Worm (Caenorhabditis elegans) whole organism, L4 larva: ENCODE data around the gene ver-4.

Source experiments
- F10B5.3 ChIP-seq: sonication (generic microtip); optimal IDR thresholded peaks from 2 replicates; lab custom pipeline; 2016; ENCODE audit warnings: mild to moderate bottlenecking, missing genetic modification characterization, missing compliant biosample characterization
- F26F4.8 ChIP-seq: fragments of 200-800 bp; sonication (Bioruptor generic); conservative IDR thresholded peaks from 2 replicates; pipeline ENCODE4 v1.3.6; 2022; ENCODE audit warnings: missing genetic modification characterization, missing compliant biosample characterization
- F49E8.2 ChIP-seq: sonication (generic microtip); optimal IDR thresholded peaks from 2 replicates; lab custom pipeline; 2016; ENCODE audit warnings: missing compliant biosample characterization, mild to moderate bottlenecking, missing genetic modification characterization, borderline replicate concordance
- T20F7.1 ChIP-seq: fragments of 200-800 bp; sonication (Bioruptor generic); optimal IDR thresholded peaks from 2 replicates; lab custom pipeline; 2018; ENCODE audit warnings: mild to moderate bottlenecking, missing genetic modification characterization, missing compliant biosample characterization
- Y105C5A.15 ChIP-seq: fragments of 200-800 bp; sonication (Bioruptor generic); IDR thresholded peaks from 2 replicates; pipeline ENCODE4 v1.3.6; 2022; ENCODE audit warnings: missing genetic modification characterization, missing compliant biosample characterization
- Y48G9A.11 ChIP-seq: fragments of 200-800 bp; sonication (Bioruptor generic); IDR thresholded peaks from 2 replicates; pipeline ENCODE4 v1.3.6; 2022; ENCODE audit warnings: missing genetic modification reagents, missing genetic modification characterization, missing compliant biosample characterization
- ZK337.2 ChIP-seq: fragments of 200-800 bp; sonication (Bioruptor generic); IDR thresholded peaks from 2 replicates; pipeline ENCODE4 v1.3.6; 2022; ENCODE audit warnings: missing genetic modification reagents, missing genetic modification characterization, missing compliant biosample characterization
- ZK546.5 ChIP-seq, 2 experiments: sonication (generic microtip); optimal IDR thresholded peaks; 2 replicates each; lab custom pipeline; 2017; ENCODE audit warnings: missing biosample characterization in 2 of 2, missing genetic modification characterization in 2 of 2
- aly-2 ChIP-seq: sonication (generic microtip); optimal IDR thresholded peaks from 2 replicates; lab custom pipeline; 2018; ENCODE audit warnings: missing biosample characterization, missing genetic modification characterization
- ceh-28 ChIP-seq: fragments of 150-350 bp; optimal IDR thresholded peaks from 2 replicates; lab custom pipeline; 2014; ENCODE audit warnings: missing biosample characterization, missing genetic modification reagents, missing genetic modification characterization
- ceh-32 ChIP-seq: sonication (generic microtip); optimal IDR thresholded peaks from 2 replicates; lab custom pipeline; 2016; ENCODE audit warnings: mild to moderate bottlenecking, missing genetic modification characterization, missing compliant biosample characterization; ENCODE audit not compliant: poor library complexity
- cey-2 ChIP-seq: sonication (generic microtip); optimal IDR thresholded peaks from 3 replicates; lab custom pipeline; 2017; ENCODE audit warnings: missing genetic modification characterization, mild to moderate bottlenecking, missing compliant biosample characterization, antibody characterized with exemption, borderline replicate concordance; ENCODE audit not compliant: insufficient read depth
- daf-12 ChIP-seq: fragments of 150-350 bp; optimal IDR thresholded peaks from 2 replicates; lab custom pipeline; 2014; ENCODE audit warnings: missing biosample characterization, missing genetic modification reagents, missing genetic modification characterization
- daf-16 ChIP-seq, 3 experiments: sonication (generic microtip); optimal IDR thresholded peaks; 2 replicates each; lab custom pipeline; 2016 to 2017; ENCODE audit warnings: missing genetic modification characterization in 3 of 3, missing genetic modification reagents in 3 of 3, mild to moderate bottlenecking in 2 of 3, missing compliant biosample characterization in 2 of 3, missing biosample characterization in 1 of 3, moderate library complexity in 1 of 3
- daf-19 ChIP-seq: fragments of 200-800 bp; sonication (Bioruptor generic); conservative IDR thresholded peaks from 2 replicates; pipeline ENCODE4 v1.3.6; 2022; ENCODE audit warnings: missing genetic modification characterization, missing compliant biosample characterization
- daf-8 ChIP-seq: fragments of 200-800 bp; sonication (Bioruptor generic); IDR thresholded peaks from 2 replicates; pipeline ENCODE4 v1.3.6; 2022; ENCODE audit warnings: missing genetic modification characterization, missing compliant biosample characterization
- dmd-6 ChIP-seq: fragments of 200-800 bp; sonication (Bioruptor generic); IDR thresholded peaks from 2 replicates; pipeline ENCODE4 v1.3.6; 2022; ENCODE audit warnings: missing genetic modification reagents, missing genetic modification characterization, missing compliant biosample characterization
- dmd-8 ChIP-seq: fragments of 200-800 bp; sonication (Bioruptor generic); IDR thresholded peaks from 2 replicates; pipeline ENCODE4 v1.3.6; 2022; ENCODE audit warnings: missing genetic modification characterization, missing compliant biosample characterization
- duxl-1 ChIP-seq: sonication (generic microtip); optimal IDR thresholded peaks from 2 replicates; lab custom pipeline; 2016; ENCODE audit warnings: mild to moderate bottlenecking, missing genetic modification characterization, moderate library complexity, missing compliant biosample characterization; ENCODE audit not compliant: poor library complexity
- egl-27 ChIP-seq: sonication (generic microtip); optimal IDR thresholded peaks from 3 replicates; lab custom pipeline; 2017; ENCODE audit warnings: missing biosample characterization, missing genetic modification reagents, missing genetic modification characterization
- gei-8 ChIP-seq: fragments of 200-800 bp; sonication (Bioruptor generic); optimal IDR thresholded peaks from 2 replicates; lab custom pipeline; 2018; ENCODE audit warnings: mild to moderate bottlenecking, missing genetic modification characterization, missing compliant biosample characterization
- hmg-1.1 ChIP-seq: fragments of 200-800 bp; sonication (Bioruptor generic); IDR thresholded peaks from 2 replicates; pipeline ENCODE4 v1.3.6; 2022; ENCODE audit warnings: missing genetic modification reagents, missing genetic modification characterization, missing compliant biosample characterization
- lin-1 ChIP-seq: fragments of 200-800 bp; sonication (Bioruptor generic); IDR thresholded peaks from 2 replicates; pipeline ENCODE4 v1.3.6; 2022; ENCODE audit warnings: missing genetic modification reagents, missing genetic modification characterization, missing compliant biosample characterization
- lin-29 ChIP-seq: fragments of 200-800 bp; sonication (Bioruptor generic); IDR thresholded peaks from 2 replicates; pipeline ENCODE4 v1.3.6; 2022; ENCODE audit warnings: missing genetic modification reagents, missing genetic modification characterization, missing compliant biosample characterization
- lin-38 ChIP-seq: fragments of 200-800 bp; sonication (Bioruptor generic); IDR thresholded peaks from 2 replicates; pipeline ENCODE4 v1.3.6; 2022; ENCODE audit warnings: missing genetic modification reagents, missing genetic modification characterization, missing compliant biosample characterization
- lir-3 ChIP-seq: sonication (generic microtip); optimal IDR thresholded peaks from 2 replicates; lab custom pipeline; 2016; ENCODE audit warnings: mild to moderate bottlenecking, missing genetic modification characterization, missing compliant biosample characterization
- madf-5 ChIP-seq, 2 experiments: fragments of 200-800 bp; sonication (Bioruptor generic); IDR thresholded peaks; 2 replicates each; pipeline ENCODE4 v1.3.6; 2022; ENCODE audit warnings: missing compliant biosample characterization in 2 of 2, missing genetic modification characterization in 2 of 2
- madf-9 ChIP-seq: fragments of 200-800 bp; sonication (Bioruptor generic); conservative IDR thresholded peaks from 2 replicates; pipeline ENCODE4 v1.3.6; 2022; ENCODE audit warnings: missing genetic modification reagents, missing genetic modification characterization, missing compliant biosample characterization
- mes-2 ChIP-seq: sonication (generic microtip); optimal IDR thresholded peaks from 2 replicates; lab custom pipeline; 2016; ENCODE audit warnings: missing genotype, mild to moderate bottlenecking, missing genetic modification characterization, missing compliant biosample characterization; ENCODE audit not compliant: poor library complexity, severe bottlenecking
- mxl-3 ChIP-seq: fragments of 200-800 bp; sonication (Bioruptor generic); optimal IDR thresholded peaks from 2 replicates; lab custom pipeline; 2018; ENCODE audit warnings: mild to moderate bottlenecking, missing genetic modification characterization, missing compliant biosample characterization
- nhr-10 ChIP-seq: fragments of 150-350 bp; optimal IDR thresholded peaks from 2 replicates; lab custom pipeline; 2014; ENCODE audit warnings: missing biosample characterization, missing genetic modification characterization
- nhr-111 ChIP-seq: fragments of 200-800 bp; sonication (Bioruptor generic); optimal IDR thresholded peaks from 2 replicates; lab custom pipeline; 2018; ENCODE audit warnings: mild to moderate bottlenecking, missing genetic modification characterization, missing compliant biosample characterization
- nhr-25 ChIP-seq: sonication (generic microtip); optimal IDR thresholded peaks from 2 replicates; lab custom pipeline; 2017; ENCODE audit warnings: missing genetic modification characterization, mild to moderate bottlenecking, missing compliant biosample characterization, antibody characterized with exemption, moderate library complexity, borderline replicate concordance; ENCODE audit not compliant: insufficient read depth
- nhr-28 ChIP-seq: fragments of 150-350 bp; optimal IDR thresholded peaks from 2 replicates; lab custom pipeline; 2014; ENCODE audit warnings: missing biosample characterization, missing genetic modification characterization
- nhr-41 ChIP-seq: fragments of 200-800 bp; sonication (Bioruptor generic); IDR thresholded peaks from 2 replicates; pipeline ENCODE4 v1.3.6; 2022; ENCODE audit warnings: missing genetic modification reagents, missing genetic modification characterization, missing compliant biosample characterization
- nhr-48 ChIP-seq: sonication (generic microtip); optimal IDR thresholded peaks from 2 replicates; lab custom pipeline; 2016; ENCODE audit warnings: mild to moderate bottlenecking, missing genetic modification characterization, missing compliant biosample characterization
- nhr-6 ChIP-seq: fragments of 150-350 bp; optimal IDR thresholded peaks from 2 replicates; lab custom pipeline; 2014; ENCODE audit warnings: missing biosample characterization, missing genetic modification characterization
- nhr-77 ChIP-seq: fragments of 150-350 bp; optimal IDR thresholded peaks from 2 replicates; lab custom pipeline; 2014; ENCODE audit warnings: missing biosample characterization, missing genetic modification characterization
- saeg-2 ChIP-seq: fragments of 200-800 bp; sonication (Bioruptor generic); IDR thresholded peaks from 2 replicates; pipeline ENCODE4 v1.3.6; 2022; ENCODE audit warnings: missing genetic modification reagents, missing genetic modification characterization, missing compliant biosample characterization
- sdz-12 ChIP-seq: fragments of 200-800 bp; sonication (Bioruptor generic); optimal IDR thresholded peaks from 2 replicates; lab custom pipeline; 2018; ENCODE audit warnings: mild to moderate bottlenecking, missing genetic modification characterization, missing compliant biosample characterization
- snpc-4 ChIP-seq: fragments of 150-350 bp; optimal IDR thresholded peaks from 2 replicates; lab custom pipeline; 2014; ENCODE audit warnings: missing biosample characterization, missing genetic modification characterization
- vab-7 ChIP-seq: fragments of 200-800 bp; sonication (Bioruptor generic); IDR thresholded peaks from 2 replicates; pipeline ENCODE4 v1.3.6; 2022; ENCODE audit warnings: missing genetic modification reagents, missing genetic modification characterization, missing compliant biosample characterization
- zag-1 ChIP-seq: fragments of 150-350 bp; optimal IDR thresholded peaks from 2 replicates; lab custom pipeline; 2014; ENCODE audit warnings: missing biosample characterization, missing genetic modification characterization
- zfp-3 ChIP-seq: fragments of 200-800 bp; sonication (Bioruptor generic); conservative IDR thresholded peaks from 2 replicates; pipeline ENCODE4 v1.3.6; 2022; ENCODE audit warnings: missing genetic modification reagents, missing genetic modification characterization, missing compliant biosample characterization
- zip-11 ChIP-seq: fragments of 200-800 bp; sonication (Bioruptor generic); IDR thresholded peaks from 2 replicates; pipeline ENCODE4 v1.3.6; 2022; ENCODE audit warnings: missing genetic modification characterization, missing compliant biosample characterization
- zip-2 ChIP-seq: fragments of 150-350 bp; optimal IDR thresholded peaks from 2 replicates; lab custom pipeline; 2014; ENCODE audit warnings: missing biosample characterization, missing genetic modification characterization
- ztf-11 ChIP-seq: fragments of 150-350 bp; optimal IDR thresholded peaks from 2 replicates; lab custom pipeline; 2014; ENCODE audit warnings: missing biosample characterization, missing genetic modification characterization
- ztf-7 ChIP-seq: fragments of 150-350 bp; optimal IDR thresholded peaks from 2 replicates; lab custom pipeline; 2014; ENCODE audit warnings: missing biosample characterization, missing genetic modification characterization

Gene ver-4

ce11 chrX:10963453-10964046, 18.6 kb upstream of the ver-4 start, which contains the start of gene nas-10 (continued):
- TF ChIP-seq lin-38 (GFP tag; lab: Robert Waterston, UW) = no peak
- 0 out of 2 replicates have a peak, but pooled peaks have one; percentile 48 for TF ChIP-seq zip-11 (GFP tag; lab: Robert Waterston, UW)
- 0 out of 2 replicates have a peak, but pooled peaks have one; percentile 18 for TF ChIP-seq daf-8 (GFP tag; lab: Robert Waterston, UW)
- TF ChIP-seq ceh-28 (tag; lab: Kevin White, UChicago) = no peak
- peak; percentile 35 for TF ChIP-seq lir-3 (tag; lab: Kevin White, UChicago)
- no peak for TF ChIP-seq ztf-7 (tag; lab: Kevin White, UChicago)
- peak; percentile 62 for TF ChIP-seq mxl-3 (GFP tag; lab: Kevin White, UChicago)
- peak; percentile 96 for TF ChIP-seq hmg-1.1 (GFP tag; lab: Robert Waterston, UW)
- TF ChIP-seq lin-1 (GFP tag; lab: Robert Waterston, UW) = peak; percentile 94
- TF ChIP-seq ceh-32 (tag; lab: Kevin White, UChicago) = no peak
- TF ChIP-seq nhr-10 (tag; lab: Kevin White, UChicago) = no peak
- TF ChIP-seq F26F4.8 (GFP tag; lab: Robert Waterston, UW) = peak; percentile 82
- TF ChIP-seq nhr-25 (tag; lab: Kevin White, UChicago) = peak; percentile 26
- 0 out of 2 replicates have a peak, but pooled peaks have one; percentile 50 for TF ChIP-seq nhr-41 (GFP tag; lab: Robert Waterston, UW)
- peak; percentile 79 for TF ChIP-seq mes-2 (tag; lab: Kevin White, UChicago)
- TF ChIP-seq zag-1 (tag; lab: Kevin White, UChicago) = no peak
- TF ChIP-seq dmd-8 (GFP tag; lab: Robert Waterston, UW) = peak; percentile 82
- TF ChIP-seq madf-9 (GFP tag; lab: Robert Waterston, UW) = peak; percentile 85
- peak; percentile 74 for TF ChIP-seq duxl-1 (tag; lab: Kevin White, UChicago)
- peak; percentile 79 for TF ChIP-seq nhr-111
- TF ChIP-seq vab-7 (GFP tag; lab: Robert Waterston, UW) = peak; percentile 90
- peak; percentile 20 for TF ChIP-seq F49E8.2 (tag; lab: Kevin White, UChicago)
- peak; percentile 76 for TF ChIP-seq dmd-6 (GFP tag; lab: Robert Waterston, UW)
- TF ChIP-seq lin-29 (GFP tag; lab: Robert Waterston, UW) = 0 out of 2 replicates have a peak, but pooled peaks have one; percentile 47
- no peak for TF ChIP-seq nhr-6 (tag; lab: Kevin White, UChicago)
- TF ChIP-seq sdz-12 (GFP tag; lab: Kevin White, UChicago) = peak; percentile 64
- TF ChIP-seq Y48G9A.11 (GFP tag; lab: Robert Waterston, UW) = peak; percentile 69; the same call in 1 of the 2 replicates
- TF ChIP-seq gei-8 (GFP tag; lab: Kevin White, UChicago) = peak; percentile 21
- peak; percentile 46 for TF ChIP-seq nhr-28
- TF ChIP-seq ZK337.2 (GFP tag; lab: Robert Waterston, UW) = peak; percentile 68
- peak; percentile 53 for TF ChIP-seq nhr-77
- peak; percentile 43 for TF ChIP-seq F10B5.3
- no peak for TF ChIP-seq saeg-2 (GFP tag; lab: Robert Waterston, UW)
- peak; percentile 70 for TF ChIP-seq nhr-48 (tag; lab: Kevin White, UChicago)
- peak; percentile 85 for TF ChIP-seq daf-19 (GFP tag; lab: Robert Waterston, UW)
- TF ChIP-seq T20F7.1 (GFP tag; lab: Kevin White, UChicago) = peak; percentile 29
- TF ChIP-seq daf-16 (GFP tag; optimal IDR thresholded peaks at IDR 0.05; lab: Kevin White, UChicago) = peak in 1 of 2 experiments; percentile 72
- TF ChIP-seq daf-16 (tag; optimal IDR thresholded peaks at IDR 0.05; lab: Kevin White, UChicago) = peak; percentile 83
- TF ChIP-seq snpc-4 = no peak
- TF ChIP-seq daf-12 = no peak
- TF ChIP-seq zip-2 (tag; lab: Kevin White, UChicago) = peak; percentile 40
- no peak for TF ChIP-seq aly-2 (tag; lab: Kevin White, UChicago)
- peak; percentile 74; the same call in 1 of the 2 replicates for TF ChIP-seq Y105C5A.15 (GFP tag; lab: Robert Waterston, UW)
- no peak for TF ChIP-seq ZK546.5 (tag; optimal IDR thresholded peaks at IDR 0.05; lab: Kevin White, UChicago)
- TF ChIP-seq madf-5 (GFP tag; IDR thresholded peaks at IDR 0.05; lab: Robert Waterston, UW) = peak; percentile 34 to 87; a peak in 2 of 4 replicates
- TF ChIP-seq ztf-11 (tag; lab: Kevin White, UChicago) = no peak
- no peak for TF ChIP-seq egl-27
- no peak for TF ChIP-seq cey-2
- peak; percentile 63; the same call in 1 of the 2 replicates for TF ChIP-seq zfp-3 (GFP tag; lab: Robert Waterston, UW)
